Worm (Caenorhabditis elegans) whole organism, late embryonic: Measurements from ENCODE around the gene srbc-38.

Experiments
- ceh-48 ChIP-seq: sonication (generic microtip); optimal IDR thresholded peaks from 2 replicates; lab custom pipeline; 2016; ENCODE audit warnings: missing genetic modification characterization, inconsistent platforms, missing compliant biosample characterization
- mec-3 ChIP-seq: sonication (generic microtip); optimal IDR thresholded peaks from 2 replicates; lab custom pipeline; 2016; ENCODE audit warnings: borderline replicate concordance, missing genetic modification characterization, missing compliant biosample characterization
- sox-2 ChIP-seq: fragments of 200-800 bp; sonication (Bioruptor generic); IDR thresholded peaks from 2 replicates; pipeline ENCODE4 v1.3.6; 2022; ENCODE audit warnings: missing genetic modification reagents, missing genetic modification characterization, missing compliant biosample characterization
- tbx-7 ChIP-seq: sonication (generic microtip); optimal IDR thresholded peaks from 2 replicates; lab custom pipeline; 2016; ENCODE audit warnings: missing genotype, missing genetic modification characterization, missing compliant biosample characterization
- unc-86 ChIP-seq: sonication (generic microtip); optimal IDR thresholded peaks from 2 replicates; lab custom pipeline; 2016; ENCODE audit warnings: missing genetic modification characterization, missing compliant biosample characterization

DNA sequence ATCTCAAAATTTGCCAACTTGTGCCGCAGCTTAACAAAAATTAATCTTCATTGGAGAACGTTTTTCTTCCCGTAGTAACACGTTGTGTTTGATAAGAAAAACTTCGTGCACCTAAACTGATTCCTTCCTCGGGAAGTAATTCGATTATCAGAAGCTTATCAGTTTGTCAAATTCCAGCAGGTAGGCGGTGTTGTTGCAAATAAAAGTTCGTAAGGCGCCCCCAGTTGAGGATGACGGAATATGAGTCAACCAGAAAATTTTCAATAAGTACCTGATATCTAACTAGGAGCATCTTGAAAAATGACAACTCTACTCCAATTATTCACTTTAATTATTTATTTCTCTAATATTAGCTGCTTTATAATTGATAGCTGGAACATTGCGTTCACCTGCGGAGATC, 34.8 kb downstream of the srbc-38 start, which contains the start of gene C05E4.7:
- TF ChIP-seq mec-3 (tag; lab: Kevin White, UChicago), result no peak
- no peak for TF ChIP-seq ceh-48 (tag; lab: Kevin White, UChicago)
- TF ChIP-seq unc-86 (tag; lab: Kevin White, UChicago), result no peak
- TF ChIP-seq sox-2 (GFP tag; lab: Robert Waterston, UW), result no peak
- TF ChIP-seq tbx-7, result no peak
